Fruit fly (Drosophila melanogaster): ENCODE measurements around the gene CG32121.

- TF ChIP-seq Hr78 (GFP tag; optimal IDR thresholded peaks at IDR 0.05), result no peak
- no peak for TF ChIP-seq pan (optimal IDR thresholded peaks at IDR 0.05)
- no peak for TF ChIP-seq br (GFP tag; optimal IDR thresholded peaks at IDR 0.05)
- no peak for TF ChIP-seq Abd-B (GFP tag; optimal IDR thresholded peaks at IDR 0.05)
- no peak for TF ChIP-seq Rel (GFP tag; optimal IDR thresholded peaks at IDR 0.05)
- no peak for TF ChIP-seq Rel (tag; optimal IDR thresholded peaks at IDR 0.05)
- TF ChIP-seq CG9705 (GFP tag; optimal IDR thresholded peaks at IDR 0.05), result no peak
- TF ChIP-seq Myc (optimal IDR thresholded peaks at IDR 0.05), result no peak
- no peak for TF ChIP-seq Vsx2 (GFP tag; optimal IDR thresholded peaks at IDR 0.05; ENCODE audit: partially characterized antibody)
- TF ChIP-seq brk (GFP tag; optimal IDR thresholded peaks at IDR 0.05), result no peak
- no peak for TF ChIP-seq Dfd (GFP tag; optimal IDR thresholded peaks at IDR 0.05)
- TF ChIP-seq dsf (GFP tag; optimal IDR thresholded peaks at IDR 0.05; ENCODE audit: borderline replicate concordance), result no peak
- no peak for TF ChIP-seq rgr (GFP tag; optimal IDR thresholded peaks at IDR 0.05)
- TF ChIP-seq usp (GFP tag; optimal IDR thresholded peaks at IDR 0.05), result no peak
- no peak for TF ChIP-seq psq (GFP tag; optimal IDR thresholded peaks at IDR 0.05)
These were observed 15.5 kb upstream of the CG32121 start, which contains the start of gene CG10725 for dm6 chr3L:13437654-13438053.
